Worm (Caenorhabditis elegans): Measurements from ENCODE around the gene F28B12.6.

Gene F28B12.6

DNA sequence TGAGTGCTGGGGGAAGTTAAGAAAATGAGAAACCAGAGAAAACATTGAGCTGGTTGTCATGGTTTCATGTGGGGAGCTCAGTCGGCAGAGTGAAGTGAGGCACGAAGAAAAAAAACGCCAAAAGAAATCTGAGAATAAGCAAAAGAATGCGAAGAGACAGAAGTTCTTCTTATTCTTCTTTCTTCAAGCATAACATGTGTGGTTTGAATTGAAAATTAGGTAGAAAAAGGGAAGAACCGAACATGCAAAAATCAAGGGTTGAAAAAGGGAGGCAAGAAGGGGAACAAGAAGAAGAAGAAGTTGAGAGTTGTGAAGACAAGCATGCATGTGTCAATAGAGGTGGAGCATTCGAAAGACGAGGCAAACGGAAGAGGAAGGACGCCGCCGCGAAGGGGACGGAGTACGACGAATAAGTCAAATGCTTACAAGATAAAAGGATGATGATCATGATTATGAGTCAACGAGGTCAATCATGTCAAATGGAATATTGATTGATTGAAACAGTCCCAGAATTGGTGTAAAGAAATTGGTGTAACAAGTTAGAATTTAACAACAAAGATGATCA is 17.2 kb downstream of the F28B12.6 start:
- TF ChIP-seq ceh-39 (tag; optimal IDR thresholded peaks at IDR 0.05) (no peak), unc-62 (GFP tag; optimal IDR thresholded peaks at IDR 0.05) (no peak), M03D4.4 (tag; optimal IDR thresholded peaks at IDR 0.05) (no peak), lin-32 (GFP tag; optimal IDR thresholded peaks at IDR 0.05) (no peak), sptf-1 (tag; optimal IDR thresholded peaks at IDR 0.05) (no peak), bed-3 (GFP tag; optimal IDR thresholded peaks at IDR 0.05) (no peak), nhr-76 (tag; optimal IDR thresholded peaks at IDR 0.05) (no peak), zip-8 (tag; optimal IDR thresholded peaks at IDR 0.05) (no peak), tbx-8 (GFP tag; optimal IDR thresholded peaks at IDR 0.05) (no peak), blmp-1 (tag; optimal IDR thresholded peaks at IDR 0.05) (no peak), elt-1 (tag; optimal IDR thresholded peaks at IDR 0.05; ENCODE audit: borderline replicate concordance, insufficient read depth) (no peak), ceh-83 (GFP tag; optimal IDR thresholded peaks at IDR 0.05) (no peak), mep-1 (tag; optimal IDR thresholded peaks at IDR 0.05) (no peak), unc-120 (tag; optimal IDR thresholded peaks at IDR 0.05; ENCODE audit: poor library complexity, severe bottlenecking) (no peak)

DNA sequence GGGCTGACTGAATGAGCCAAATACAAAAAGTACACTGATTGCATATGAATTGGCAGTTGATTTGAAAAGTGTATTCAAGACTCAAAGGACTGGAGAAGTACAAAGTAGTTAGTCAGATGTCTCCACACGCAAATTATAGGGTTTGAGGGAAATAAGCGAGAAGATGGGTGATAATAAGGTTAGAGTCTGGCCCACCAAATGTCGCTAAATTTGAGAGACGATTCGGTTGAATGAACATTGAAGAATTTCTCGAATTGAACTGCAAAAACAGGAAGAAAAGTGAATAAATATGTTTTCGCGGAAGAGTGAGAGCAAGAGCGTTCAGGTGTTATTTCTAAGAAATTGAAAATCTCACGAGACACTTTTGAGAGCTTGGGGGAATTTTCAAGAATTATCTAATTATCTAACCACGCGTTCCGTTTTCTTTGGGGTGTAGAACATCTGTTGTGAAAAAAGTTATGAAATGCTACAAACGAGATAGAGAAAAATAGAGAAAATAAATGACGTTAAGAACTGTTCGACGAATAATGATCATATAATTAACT is 19.0 kb downstream of the F28B12.6 start:
- TF ChIP-seq mep-1 (tag; optimal IDR thresholded peaks at IDR 0.05) (no peak), ces-1 (GFP tag; optimal IDR thresholded peaks at IDR 0.05) (peak; percentile 94), nhr-2 (tag; optimal IDR thresholded peaks at IDR 0.05) (no peak), unc-120 (tag; optimal IDR thresholded peaks at IDR 0.05; ENCODE audit: poor library complexity, severe bottlenecking) (no peak)

DNA sequence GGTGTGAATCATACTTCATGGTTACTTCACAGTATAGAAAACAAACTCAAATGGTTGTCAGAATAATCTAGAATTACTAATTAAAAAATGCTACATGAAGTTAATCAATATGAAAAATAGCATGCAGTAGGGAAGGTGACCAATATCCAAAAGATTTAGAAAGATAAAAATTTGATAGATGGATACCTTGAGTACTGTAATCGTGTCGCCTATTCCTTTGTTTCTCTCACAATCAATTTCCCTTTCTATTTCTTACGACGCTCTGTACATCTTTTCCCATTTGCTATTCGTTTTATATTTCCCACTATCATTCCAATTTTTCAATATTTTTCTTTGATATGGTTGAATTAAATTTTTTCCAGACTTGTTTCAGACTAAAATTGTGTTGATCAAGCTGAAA is 20.7 kb downstream of the F28B12.6 start, which contains the start of gene B0034.7:
Gene B0034.7 (plus strand): TSS at position 301 of the 400 bp plus-strand sequence.
- TF ChIP-seq nhr-28 (tag; optimal IDR thresholded peaks at IDR 0.05): no peak
- TF ChIP-seq pha-4 (tag; optimal IDR thresholded peaks at IDR 0.05): no peak
- TF ChIP-seq unc-39 (tag; optimal IDR thresholded peaks at IDR 0.05): no peak

DNA sequence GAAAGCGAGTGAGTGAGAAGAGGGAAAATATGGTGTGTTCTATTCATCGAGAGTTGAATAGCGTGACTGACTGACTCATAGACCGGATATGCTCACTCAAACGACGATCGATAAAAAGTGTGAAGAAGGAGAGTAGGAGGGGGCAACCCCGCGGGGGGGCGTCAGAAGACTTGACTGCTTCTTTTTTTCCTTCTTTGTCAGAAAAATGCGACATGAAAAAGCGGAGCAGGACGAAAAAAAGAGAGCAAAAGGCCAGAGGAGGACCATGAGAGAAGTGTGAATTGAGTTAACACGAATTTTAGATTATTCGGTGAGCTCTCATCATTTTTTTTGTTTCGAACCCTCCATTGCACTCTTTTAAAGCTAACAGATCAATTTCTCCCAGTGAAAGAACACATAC is 21.7 kb downstream of the F28B12.6 start:
- TF ChIP-seq nhr-28 (tag; optimal IDR thresholded peaks at IDR 0.05) (no peak), ces-1 (GFP tag; optimal IDR thresholded peaks at IDR 0.05) (peak; percentile 19), elt-1 (tag; optimal IDR thresholded peaks at IDR 0.05; ENCODE audit: borderline replicate concordance, insufficient read depth) (no peak), mab-5 (tag; optimal IDR thresholded peaks at IDR 0.05) (no peak)

DNA sequence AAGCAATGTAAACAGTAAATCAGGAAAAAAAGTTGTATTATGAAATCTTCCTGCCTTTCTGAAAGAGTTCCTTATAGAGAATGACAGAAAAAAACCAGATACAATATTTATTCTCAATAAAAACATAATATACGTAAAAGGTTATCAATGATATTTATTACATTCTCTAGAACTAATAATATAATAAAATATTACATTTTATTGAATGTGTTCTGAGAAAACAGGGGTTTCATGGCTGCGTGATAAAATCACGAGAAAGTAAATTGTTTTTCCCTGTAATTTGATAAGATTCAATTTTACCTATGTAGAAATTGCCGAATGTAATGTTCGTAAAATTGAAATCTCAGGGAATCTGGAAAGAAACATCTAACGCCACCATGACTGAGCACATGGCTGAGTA is 24.3 kb downstream of the F28B12.6 start:
- TF ChIP-seq unc-39 (tag; optimal IDR thresholded peaks at IDR 0.05) (no peak), nhr-237 (tag; optimal IDR thresholded peaks at IDR 0.05) (no peak), flh-1 (GFP tag; optimal IDR thresholded peaks at IDR 0.05) (no peak), ceh-83 (GFP tag; optimal IDR thresholded peaks at IDR 0.05) (no peak), mls-2 (tag; optimal IDR thresholded peaks at IDR 0.05) (no peak), nhr-76 (tag; optimal IDR thresholded peaks at IDR 0.05) (no peak), blmp-1 (tag; optimal IDR thresholded peaks at IDR 0.05) (no peak), nhr-28 (tag; optimal IDR thresholded peaks at IDR 0.05) (no peak)

DNA sequence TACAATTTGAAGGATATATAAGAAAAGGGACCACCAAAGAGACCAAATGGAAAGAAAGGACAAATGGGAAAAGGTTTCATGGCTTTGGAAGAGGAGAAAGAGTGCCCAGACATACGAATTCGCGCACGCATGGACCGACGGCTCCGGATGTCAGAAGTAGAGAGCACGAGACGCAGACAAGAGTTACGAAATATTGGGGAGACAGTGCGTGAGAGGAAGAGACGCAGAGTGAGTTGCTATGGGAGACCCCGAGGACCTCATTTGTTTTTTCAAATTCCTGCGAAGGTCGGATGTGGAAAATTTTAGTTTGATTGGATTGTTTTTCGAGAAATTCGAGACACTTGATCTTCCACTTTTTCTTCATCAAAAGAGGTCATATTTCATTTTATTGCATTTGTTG is 26.0 kb downstream of the F28B12.6 start:
- peak; percentile 27 for TF ChIP-seq mep-1 (tag; optimal IDR thresholded peaks at IDR 0.05)
- TF ChIP-seq lsy-2 (tag; optimal IDR thresholded peaks at IDR 0.05): no peak
- TF ChIP-seq ces-1 (GFP tag; optimal IDR thresholded peaks at IDR 0.05): peak; percentile 66

DNA sequence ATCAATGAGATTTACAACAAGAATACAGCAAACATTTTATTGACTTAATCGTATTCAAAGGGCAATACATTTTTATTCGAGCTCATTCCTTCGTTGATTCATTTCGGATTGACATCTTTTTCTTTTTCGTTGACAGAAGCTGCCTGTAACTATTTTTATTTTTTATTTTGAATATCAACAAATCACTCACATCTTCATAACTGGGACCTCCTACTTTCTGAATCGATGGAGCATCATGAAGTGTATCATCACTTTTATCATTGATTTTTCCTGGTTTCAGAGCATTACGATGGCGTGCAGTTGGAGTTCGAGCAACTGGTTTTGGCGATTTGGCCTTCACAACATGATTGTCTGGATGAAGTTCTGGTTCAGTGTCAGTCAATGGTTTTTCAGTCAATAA is 27.4 kb downstream of the F28B12.6 start, which contains the start of gene B0034.1:
Gene B0034.1 (plus strand): TSS at position 301 of the 400 bp plus-strand sequence.
- no peak for TF ChIP-seq blmp-1 (tag; optimal IDR thresholded peaks at IDR 0.05)
- no peak for TF ChIP-seq ham-2 (GFP tag; optimal IDR thresholded peaks at IDR 0.05)
- TF ChIP-seq tbx-8 (GFP tag; optimal IDR thresholded peaks at IDR 0.05): no peak
- no peak for TF ChIP-seq hlh-1 (tag; optimal IDR thresholded peaks at IDR 0.05)
